Worm (Caenorhabditis elegans) whole organism, L4/young adult: Measurements from ENCODE around the gene C54H2.4.

Experiments
- W03F9.2 ChIP-seq: fragments of 150-350 bp; optimal IDR thresholded peaks from 2 replicates; lab custom pipeline; 2014; ENCODE audit warnings: missing biosample characterization, missing genetic modification characterization
- dao-5 ChIP-seq: sonication (generic microtip); optimal IDR thresholded peaks from 2 replicates; lab custom pipeline; 2016; ENCODE audit warnings: missing genotype, missing genetic modification characterization, moderate library complexity, missing compliant biosample characterization
- him-1 ChIP-seq: sonication (generic microtip); optimal IDR thresholded peaks from 2 replicates; lab custom pipeline; 2016; ENCODE audit warnings: missing genotype, missing genetic modification reagents, missing genetic modification characterization, missing compliant biosample characterization

- no peak for TF ChIP-seq him-1 (tag; lab: Kevin White, UChicago)
- TF ChIP-seq dao-5 (tag; lab: Kevin White, UChicago): no peak
- TF ChIP-seq W03F9.2 (tag; lab: Kevin White, UChicago): no peak
Observed at ce11 chrX:5798690-5799089, 28.1 kb upstream of the C54H2.4 start, which contains the start of gene F46G11.4.
